Fruit fly (Drosophila melanogaster): ENCODE results near the gene LysE.
A peak's percentile ranks its signal among the peaks of the same experiment; 100 is the strongest.

LysE gene

DNA sequence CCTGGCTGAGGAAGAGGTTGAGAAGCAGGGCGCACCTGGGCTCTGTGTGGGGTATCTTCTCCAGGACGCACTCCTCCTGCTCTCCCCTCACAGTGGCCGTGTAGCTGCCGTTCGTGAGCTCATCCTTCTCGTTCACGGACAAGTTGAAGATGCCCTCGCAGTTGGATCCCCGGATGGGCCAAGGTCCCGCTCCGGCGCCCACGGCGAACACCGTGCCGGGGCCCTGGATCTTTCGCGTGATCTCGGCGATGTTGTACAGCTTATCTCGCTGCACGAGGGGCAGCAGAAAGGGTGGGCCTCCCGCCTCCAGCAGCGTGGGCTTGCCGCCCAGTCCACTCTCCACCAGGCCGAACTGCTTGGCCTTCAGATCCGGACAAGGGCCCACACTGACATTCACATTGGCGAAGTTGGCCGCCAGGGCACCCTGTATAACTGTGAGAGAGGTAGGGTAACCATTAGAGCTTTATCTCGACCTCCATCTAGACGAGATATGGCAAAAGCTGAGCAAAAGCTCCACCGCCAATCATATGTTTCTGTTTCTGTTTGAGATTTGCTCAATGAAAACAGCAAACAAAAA is 8.7 kb upstream of the LysE start (continued):
- TF ChIP-seq Mad (GFP tag; optimal IDR thresholded peaks at IDR 0.05), result no peak
- TF ChIP-seq sens (GFP tag), result no peak
- no peak for TF ChIP-seq bab2 (GFP tag; optimal IDR thresholded peaks at IDR 0.05)
- no peak for TF ChIP-seq slbo (GFP tag; IDR thresholded peaks at IDR 0.05)
- TF ChIP-seq Rfx (GFP tag; IDR thresholded peaks at IDR 0.05), result peak; percentile 58
- TF ChIP-seq lbe (GFP tag; optimal IDR thresholded peaks at IDR 0.05), result no peak
- no peak for TF ChIP-seq insv (GFP tag; optimal IDR thresholded peaks at IDR 0.05)
- TF ChIP-seq Hey (tag; optimal IDR thresholded peaks at IDR 0.05), result no peak
- TF ChIP-seq Max (GFP tag; optimal IDR thresholded peaks at IDR 0.05), result no peak
- no peak for TF ChIP-seq hbn (GFP tag; IDR thresholded peaks at IDR 0.05; ENCODE audit: partially characterized antibody)
- TF ChIP-seq vfl (GFP tag; optimal IDR thresholded peaks at IDR 0.05), result no peak
- TF ChIP-seq peb (GFP tag; IDR thresholded peaks at IDR 0.05), result no peak
- no peak for TF ChIP-seq NfI (GFP tag; optimal IDR thresholded peaks at IDR 0.05)
- TF ChIP-seq CG18619 (GFP tag; optimal IDR thresholded peaks at IDR 0.05), result no peak
- TF ChIP-seq CG4282 (GFP tag; optimal IDR thresholded peaks at IDR 0.05), result no peak
- no peak for TF ChIP-seq org-1 (GFP tag; optimal IDR thresholded peaks at IDR 0.05)
- peak; percentile 33; the same call in 1 of the 2 replicates for TF ChIP-seq sob (GFP tag; IDR thresholded peaks at IDR 0.05)
- TF ChIP-seq Med (GFP tag), result peak; percentile 59
- no peak for TF ChIP-seq Scr (GFP tag; IDR thresholded peaks at IDR 0.05; ENCODE audit: partially characterized antibody)
- no peak for TF ChIP-seq stc (GFP tag; IDR thresholded peaks at IDR 0.05)
- no peak for TF ChIP-seq CG8388 (GFP tag; optimal IDR thresholded peaks at IDR 0.05)
- TF ChIP-seq CG32772 (GFP tag; IDR thresholded peaks at IDR 0.05), result no peak
- no peak for TF ChIP-seq CG15073 (GFP tag; optimal IDR thresholded peaks at IDR 0.05)
- no peak for TF ChIP-seq CG14441 (GFP tag; IDR thresholded peaks at IDR 0.05)
- TF ChIP-seq Atf-2 (GFP tag; optimal IDR thresholded peaks at IDR 0.05), result no peak
- no peak for TF ChIP-seq CG15479 (GFP tag; optimal IDR thresholded peaks at IDR 0.05)
- no peak for TF ChIP-seq gcm2 (GFP tag; optimal IDR thresholded peaks at IDR 0.05)
- TF ChIP-seq ci (GFP tag; IDR thresholded peaks at IDR 0.05), result no peak
- no peak for TF ChIP-seq CG10321 (GFP tag; IDR thresholded peaks at IDR 0.05)
- TF ChIP-seq Pdp1 (GFP tag; optimal IDR thresholded peaks at IDR 0.05), result no peak
- no peak for TF ChIP-seq Trl (optimal IDR thresholded peaks at IDR 0.05)
- TF ChIP-seq Trl (GFP tag; optimal IDR thresholded peaks at IDR 0.05), result no peak
- no peak for TF ChIP-seq zf30C (GFP tag; optimal IDR thresholded peaks at IDR 0.05)
- no peak for TF ChIP-seq Xbp1 (GFP tag; optimal IDR thresholded peaks at IDR 0.05)
- no peak for TF ChIP-seq CG42726 (GFP tag; IDR thresholded peaks at IDR 0.05; ENCODE audit: partially characterized antibody)
- no peak for TF ChIP-seq salm (tag; optimal IDR thresholded peaks at IDR 0.05)
- no peak for TF ChIP-seq CG10959 (GFP tag; IDR thresholded peaks at IDR 0.05)
- TF ChIP-seq Ets65A (GFP tag), result no peak
- TF ChIP-seq slp2 (GFP tag; optimal IDR thresholded peaks at IDR 0.05), result no peak
- peak; percentile 35; the same call in 1 of the 4 replicates for TF ChIP-seq chinmo (GFP tag; IDR thresholded peaks at IDR 0.05; ENCODE audit: partially characterized antibody)
- TF ChIP-seq cwo (GFP tag; optimal IDR thresholded peaks at IDR 0.05), result no peak
- TF ChIP-seq row (GFP tag; IDR thresholded peaks at IDR 0.05), result peak; percentile 14; the same call in 1 of the 3 replicates
- TF ChIP-seq Drgx (GFP tag; IDR thresholded peaks at IDR 0.05), result 0 out of 2 replicates have a peak, but pooled peaks have one; percentile 28
- no peak for TF ChIP-seq Dfd (GFP tag; optimal IDR thresholded peaks at IDR 0.05)
- TF ChIP-seq CG4707 (GFP tag; optimal IDR thresholded peaks at IDR 0.05), result no peak
- no peak for TF ChIP-seq CG7556 (GFP tag; optimal IDR thresholded peaks at IDR 0.05)
- no peak for TF ChIP-seq CG8359 (GFP tag; optimal IDR thresholded peaks at IDR 0.05; ENCODE audit: borderline replicate concordance)
- 0 out of 2 replicates have a peak, but pooled peaks have one; percentile 24 for TF ChIP-seq sisA (GFP tag; IDR thresholded peaks at IDR 0.05)
- peak; percentile 36 for TF ChIP-seq Hr39 (optimal IDR thresholded peaks at IDR 0.05)
- TF ChIP-seq prd (optimal IDR thresholded peaks at IDR 0.05), result no peak
- 0 out of 3 replicates have a peak, but pooled peaks have one; percentile 22 for TF ChIP-seq prd (GFP tag; IDR thresholded peaks at IDR 0.05)
- TF ChIP-seq CG14667 (GFP tag; IDR thresholded peaks at IDR 0.05), result no peak
